Worm (Caenorhabditis elegans) whole organism, L2 larva: ENCODE results near the gene C03A3.3.
A peak's percentile ranks its signal among the peaks of the same experiment; 100 is the strongest.

Source experiments
- C34F6.9 ChIP-seq: fragments of 150-350 bp; optimal IDR thresholded peaks from 2 replicates; lab custom pipeline; 2014; ENCODE audit warnings: missing biosample characterization, missing genetic modification characterization
- F13H6.1 ChIP-seq: sonication (generic microtip); optimal IDR thresholded peaks from 2 replicates; lab custom pipeline; 2016; ENCODE audit warnings: missing genetic modification characterization, missing compliant biosample characterization
- Y55F3AM.14 ChIP-seq: fragments of 200-800 bp; sonication (Bioruptor generic); optimal IDR thresholded peaks from 2 replicates; lab custom pipeline; 2018; ENCODE audit warnings: mild to moderate bottlenecking, missing genetic modification characterization, missing compliant biosample characterization
- ZK546.5 ChIP-seq: sonication (generic microtip); optimal IDR thresholded peaks from 2 replicates; lab custom pipeline; 2017; ENCODE audit warnings: missing biosample characterization, missing genetic modification characterization
- alr-1 ChIP-seq: fragments of 150-350 bp; optimal IDR thresholded peaks from 2 replicates; lab custom pipeline; 2014; ENCODE audit warnings: missing biosample characterization, missing genetic modification characterization
- aly-2 ChIP-seq: fragments of 150-350 bp; optimal IDR thresholded peaks from 2 replicates; lab custom pipeline; 2014; ENCODE audit warnings: missing biosample characterization, missing genetic modification characterization
- blmp-1 ChIP-seq: sonication (generic microtip); optimal IDR thresholded peaks from 2 replicates; lab custom pipeline; 2017; ENCODE audit warnings: missing genetic modification characterization, mild to moderate bottlenecking, missing compliant biosample characterization, antibody characterized with exemption, moderate library complexity; ENCODE audit not compliant: insufficient read depth
- ceh-16 ChIP-seq: fragments of 150-350 bp; optimal IDR thresholded peaks from 2 replicates; lab custom pipeline; 2014; ENCODE audit warnings: missing biosample characterization, missing genetic modification characterization
- ceh-82 ChIP-seq: fragments of 150-350 bp; optimal IDR thresholded peaks from 2 replicates; lab custom pipeline; 2014; ENCODE audit warnings: missing biosample characterization, missing genetic modification characterization
- crh-2 ChIP-seq: sonication (generic microtip); optimal IDR thresholded peaks from 2 replicates; lab custom pipeline; 2017; ENCODE audit warnings: missing biosample characterization, missing genetic modification characterization
- dmd-4 ChIP-seq: sonication (generic microtip); optimal IDR thresholded peaks from 2 replicates; lab custom pipeline; 2017; ENCODE audit warnings: missing biosample characterization, missing genetic modification characterization
- egl-27 ChIP-seq: sonication (generic microtip); optimal IDR thresholded peaks from 3 replicates; lab custom pipeline; 2017; ENCODE audit warnings: missing biosample characterization, missing genetic modification reagents, missing genetic modification characterization
- elt-3 ChIP-seq: sonication (generic microtip); optimal IDR thresholded peaks from 2 replicates; lab custom pipeline; 2017; ENCODE audit warnings: missing biosample characterization, missing genetic modification characterization
- fos-1 ChIP-seq: fragments of 150-350 bp; optimal IDR thresholded peaks from 2 replicates; lab custom pipeline; 2014; ENCODE audit warnings: missing biosample characterization, missing genetic modification characterization
- gmeb-1 ChIP-seq: fragments of 150-350 bp; optimal IDR thresholded peaks from 2 replicates; lab custom pipeline; 2014; ENCODE audit warnings: missing biosample characterization, missing genetic modification characterization
- lin-13 ChIP-seq: fragments of 150-350 bp; optimal IDR thresholded peaks from 2 replicates; lab custom pipeline; 2014; ENCODE audit warnings: missing biosample characterization, missing genetic modification reagents, missing genetic modification characterization
- lsy-2 ChIP-seq, 2 experiments: fragments of 150-350 bp in 1 of 2; sonication (generic microtip) in 1 of 2; optimal IDR thresholded peaks; 2 replicates each; lab custom pipeline; 2014 to 2017; ENCODE audit warnings: missing biosample characterization in 2 of 2, missing genetic modification characterization in 2 of 2
- mab-5 ChIP-seq: fragments of 150-350 bp; optimal IDR thresholded peaks from 2 replicates; lab custom pipeline; 2014; ENCODE audit warnings: missing biosample characterization, missing genetic modification characterization
- mbf-1 ChIP-seq: sonication (generic microtip); optimal IDR thresholded peaks from 2 replicates; lab custom pipeline; 2017; ENCODE audit warnings: missing biosample characterization, missing genetic modification characterization
- mdl-1 ChIP-seq, 2 experiments: fragments of 150-350 bp in 1 of 2; sonication (generic microtip) in 1 of 2; optimal IDR thresholded peaks; 2 replicates each; lab custom pipeline; 2017; ENCODE audit warnings: missing biosample characterization in 2 of 2, missing genetic modification characterization in 2 of 2
- nhr-12 ChIP-seq: fragments of 150-350 bp; optimal IDR thresholded peaks from 2 replicates; lab custom pipeline; 2014; ENCODE audit warnings: missing biosample characterization, missing genetic modification characterization
- nhr-129 ChIP-seq: fragments of 150-350 bp; optimal IDR thresholded peaks from 2 replicates; lab custom pipeline; 2014; ENCODE audit warnings: missing biosample characterization, missing genetic modification characterization
- nhr-6 ChIP-seq: fragments of 150-350 bp; optimal IDR thresholded peaks from 2 replicates; lab custom pipeline; 2014; ENCODE audit warnings: missing biosample characterization, missing genetic modification characterization
- peb-1 ChIP-seq: fragments of 150-350 bp; optimal IDR thresholded peaks from 2 replicates; lab custom pipeline; 2014; ENCODE audit warnings: missing biosample characterization, missing genetic modification characterization
- skn-1 ChIP-seq: sonication (generic microtip); optimal IDR thresholded peaks from 2 replicates; lab custom pipeline; 2017; ENCODE audit warnings: missing biosample characterization, missing genetic modification characterization
- sma-3 ChIP-seq: sonication (generic microtip); optimal IDR thresholded peaks from 2 replicates; lab custom pipeline; 2016; ENCODE audit warnings: missing genetic modification reagents, missing genetic modification characterization, missing compliant biosample characterization
- sma-9 ChIP-seq, 2 experiments: fragments of 150-350 bp in 1 of 2; sonication (generic microtip) in 1 of 2; optimal IDR thresholded peaks; 2 replicates each; lab custom pipeline; 2014 to 2016; ENCODE audit warnings: missing genetic modification characterization in 2 of 2, mild to moderate bottlenecking in 1 of 2, missing biosample characterization in 1 of 2, missing compliant biosample characterization in 1 of 2, missing genetic modification reagents in 1 of 2, moderate library complexity in 1 of 2
- unc-55 ChIP-seq: fragments of 150-350 bp; sonication (generic microtip); optimal IDR thresholded peaks from 3 replicates; lab custom pipeline; 2014; ENCODE audit warnings: missing biosample characterization, missing genetic modification reagents, missing genetic modification characterization
- unc-62 ChIP-seq: fragments of 150-350 bp; optimal IDR thresholded peaks from 2 replicates; lab custom pipeline; 2014; ENCODE audit warnings: missing biosample characterization, missing genetic modification reagents, missing genetic modification characterization
- ztf-1 ChIP-seq: fragments of 200-800 bp; sonication (Bioruptor generic); conservative IDR thresholded peaks from 2 replicates; pipeline ENCODE4 v1.3.6; 2022; ENCODE audit warnings: missing genetic modification characterization, missing compliant biosample characterization
- ztf-11 ChIP-seq: sonication (generic microtip); optimal IDR thresholded peaks from 2 replicates; lab custom pipeline; 2017; ENCODE audit warnings: missing biosample characterization, missing genetic modification characterization
- ztf-4 ChIP-seq: fragments of 150-350 bp; optimal IDR thresholded peaks from 2 replicates; lab custom pipeline; 2014; ENCODE audit warnings: missing biosample characterization, missing genetic modification characterization

The C03A3.3 gene

DNA sequence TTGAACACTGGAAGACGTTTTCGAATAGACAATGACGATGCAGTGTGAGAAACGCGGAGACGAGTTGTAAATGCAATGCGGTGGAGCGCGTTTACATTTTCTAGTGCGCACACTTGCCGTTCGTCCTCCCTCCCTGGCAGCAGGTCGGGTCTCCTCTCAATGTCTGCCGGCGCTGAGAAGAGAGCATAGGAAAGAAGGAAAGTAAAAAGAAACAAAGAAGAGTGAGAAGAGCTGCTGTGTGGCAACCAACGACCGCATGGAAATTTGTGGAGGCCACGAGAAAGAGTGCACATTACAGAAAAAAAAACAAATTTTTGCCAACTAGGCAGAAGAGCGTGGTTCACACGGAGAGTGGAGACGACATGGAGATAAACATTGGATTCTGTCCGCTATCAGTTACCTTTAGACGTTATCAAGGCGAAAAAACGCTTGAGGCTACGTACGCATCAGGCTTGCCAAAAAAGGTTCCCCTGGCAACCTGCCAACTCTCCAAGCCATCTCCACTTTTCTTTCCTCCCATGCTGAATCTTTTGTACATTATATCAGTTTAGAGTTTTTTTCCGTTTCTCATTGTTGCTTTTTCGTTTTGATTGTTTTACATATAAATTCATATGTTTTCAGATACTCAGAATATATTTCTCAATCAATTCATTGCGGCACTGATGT lies 30.9 kb upstream of the C03A3.3 start, which contains the start of the genes snrp-40.1 and F08G12.3 (continued):
- TF ChIP-seq sma-9 (GFP tag; optimal IDR thresholded peaks at IDR 0.05; lab: Kevin White, UChicago): peak; percentile 82
- TF ChIP-seq sma-9 (tag; optimal IDR thresholded peaks at IDR 0.05; lab: Kevin White, UChicago): no peak
- TF ChIP-seq ztf-4: peak; percentile 59
- TF ChIP-seq lsy-2 (tag; optimal IDR thresholded peaks at IDR 0.05; lab: Kevin White, UChicago): peak; percentile 36 to 78
- TF ChIP-seq egl-27 (tag; lab: Kevin White, UChicago): no peak
- TF ChIP-seq C34F6.9 (tag; lab: Kevin White, UChicago): peak; percentile 94
- TF ChIP-seq ztf-1 (GFP tag; lab: Robert Waterston, UW): no peak
- peak; percentile 59 for TF ChIP-seq mab-5 (tag; lab: Kevin White, UChicago)
- peak; percentile 59 for TF ChIP-seq sma-3 (GFP tag; lab: Kevin White, UChicago)
- no peak for TF ChIP-seq alr-1 (tag; lab: Kevin White, UChicago)
- no peak for TF ChIP-seq ceh-82 (tag; lab: Kevin White, UChicago)
- peak; percentile 20 to 53 for TF ChIP-seq mdl-1 (tag; optimal IDR thresholded peaks at IDR 0.05; lab: Kevin White, UChicago)
- TF ChIP-seq aly-2 (tag; lab: Kevin White, UChicago): no peak
- no peak for TF ChIP-seq elt-3 (tag; lab: Kevin White, UChicago)

DNA sequence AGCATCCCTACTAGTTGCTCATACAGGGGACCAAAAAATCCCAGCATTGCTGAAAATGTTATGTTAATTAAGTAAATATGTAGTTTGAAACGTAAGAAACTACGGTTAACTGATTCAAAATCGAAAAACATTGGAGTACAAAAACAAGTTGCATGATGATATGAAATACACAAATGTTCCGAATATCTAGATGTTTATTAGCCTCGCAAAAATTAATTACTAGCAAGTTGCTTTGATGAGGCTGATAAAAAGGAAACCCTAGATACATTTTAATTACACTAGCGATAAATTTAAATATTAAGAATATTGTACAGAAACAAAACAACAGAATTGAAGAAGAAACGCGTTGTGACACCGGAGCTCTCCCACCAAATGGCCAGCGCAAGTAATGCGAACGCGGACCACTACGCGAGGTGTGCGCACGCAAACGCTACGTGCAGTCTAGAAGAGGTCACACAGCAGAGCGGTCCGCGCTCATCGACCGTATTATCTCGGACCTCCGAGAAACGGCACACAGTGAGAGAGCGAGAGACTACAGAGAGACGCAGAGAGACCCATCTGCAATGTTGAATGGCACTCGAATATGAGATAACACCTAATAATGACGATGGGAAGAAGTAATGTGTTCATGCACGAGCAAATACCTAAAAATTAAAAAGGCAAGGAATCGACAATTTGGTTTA lies 28.0 kb upstream of the C03A3.3 start, which contains the start of gene inx-2:
Gene inx-2 (minus strand): TSS at position 51 of the 683 bp plus-strand sequence.
- TF ChIP-seq ceh-16: no peak

DNA sequence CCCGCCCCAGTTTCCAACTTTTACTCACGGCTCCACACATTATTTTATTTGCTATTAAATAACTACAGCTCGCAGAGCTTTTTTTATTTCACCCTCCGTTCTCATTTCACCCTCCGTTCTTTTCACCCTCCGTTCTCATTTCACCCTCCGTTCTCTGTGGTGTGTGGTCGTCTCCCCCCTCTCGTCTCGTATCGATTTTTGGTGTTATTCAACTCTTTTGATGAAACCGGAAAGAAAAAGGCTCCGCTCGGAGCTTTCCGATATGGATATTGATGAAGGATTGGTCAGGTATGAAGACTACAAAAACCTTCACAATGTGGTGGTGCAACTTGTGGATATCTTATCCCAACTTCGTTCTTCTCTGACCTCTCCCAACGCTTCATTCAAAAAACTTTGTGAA lies 21.7 kb upstream of the C03A3.3 start:
- TF ChIP-seq peb-1 (tag; lab: Kevin White, UChicago) (no peak), crh-2 (no peak)

DNA sequence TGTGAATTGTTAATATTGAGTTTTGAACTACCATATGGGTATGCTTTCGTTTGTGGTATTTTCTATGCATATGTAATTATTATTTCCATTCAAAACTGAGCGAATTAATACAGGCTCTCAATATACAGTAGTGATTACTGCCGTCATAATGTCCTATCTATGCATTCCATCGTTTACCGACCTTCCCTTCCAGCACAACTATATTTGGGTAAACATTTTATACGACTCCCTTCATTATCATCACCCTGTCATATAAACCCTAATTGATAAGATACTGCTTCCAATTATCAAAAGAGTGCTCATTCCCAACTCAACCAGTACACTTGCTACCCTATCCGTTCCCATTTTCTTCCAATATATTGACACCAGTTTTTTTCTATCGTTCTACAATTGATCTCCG lies 21.1 kb upstream of the C03A3.3 start:
- TF ChIP-seq nhr-129 (tag; lab: Kevin White, UChicago): no peak
- peak; percentile 87 for TF ChIP-seq fos-1 (tag; lab: Kevin White, UChicago)
- TF ChIP-seq sma-9 (GFP tag; optimal IDR thresholded peaks at IDR 0.05; lab: Kevin White, UChicago): peak; percentile 19
- TF ChIP-seq sma-9 (tag; optimal IDR thresholded peaks at IDR 0.05; lab: Kevin White, UChicago): no peak
- TF ChIP-seq ZK546.5 (tag; lab: Kevin White, UChicago): no peak
- no peak for TF ChIP-seq dmd-4 (tag; lab: Kevin White, UChicago)
- TF ChIP-seq ztf-11 (tag; lab: Kevin White, UChicago): no peak
- TF ChIP-seq skn-1: peak; percentile 16

DNA sequence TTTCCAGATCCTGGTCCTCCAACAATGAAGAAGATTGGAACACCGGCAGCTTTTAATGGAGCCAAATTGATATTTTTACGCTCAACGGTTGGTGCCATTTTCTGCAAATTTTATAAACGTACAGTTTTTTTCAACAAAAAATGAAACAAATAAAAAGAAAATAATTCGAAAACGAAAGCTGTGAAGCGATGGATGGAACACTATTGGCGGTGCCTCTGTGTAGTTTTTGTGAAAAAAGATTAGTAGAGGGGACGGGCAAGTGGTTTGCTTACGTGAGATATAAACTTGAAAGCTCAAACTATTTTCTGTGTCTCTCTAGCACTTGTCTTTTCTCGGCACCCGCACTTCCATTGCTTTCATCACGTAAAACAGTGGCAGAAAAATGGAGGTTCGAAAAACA lies 18.7 kb upstream of the C03A3.3 start, which contains the start of gene F38B2.4:
Gene F38B2.4 (minus strand): TSS at position 101 of the 400 bp plus-strand sequence.
- TF ChIP-seq nhr-129 (tag; lab: Kevin White, UChicago): no peak
- no peak for TF ChIP-seq nhr-12
- no peak for TF ChIP-seq ztf-11 (tag; lab: Kevin White, UChicago)
- no peak for TF ChIP-seq unc-62 (GFP tag; lab: Kevin White, UChicago)
- no peak for TF ChIP-seq gmeb-1
- TF ChIP-seq unc-55 (GFP tag; lab: Kevin White, UChicago): no peak
- TF ChIP-seq lin-13 (GFP tag; lab: Kevin White, UChicago): no peak
- TF ChIP-seq Y55F3AM.14: no peak
- TF ChIP-seq nhr-6 (tag; lab: Kevin White, UChicago): no peak
- TF ChIP-seq aly-2 (tag; lab: Kevin White, UChicago): no peak
- no peak for TF ChIP-seq fos-1 (tag; lab: Kevin White, UChicago)
- TF ChIP-seq F13H6.1: no peak
- no peak for TF ChIP-seq egl-27 (tag; lab: Kevin White, UChicago)
- no peak for TF ChIP-seq ceh-16
- no peak for TF ChIP-seq skn-1
- TF ChIP-seq mbf-1: no peak
- TF ChIP-seq lsy-2 (tag; optimal IDR thresholded peaks at IDR 0.05; lab: Kevin White, UChicago): no peak
- no peak for TF ChIP-seq blmp-1 (tag; lab: Kevin White, UChicago)
